Fruit fly (Drosophila melanogaster): ENCODE measurements around the gene CG34150.

The CG34150 gene

DNA sequence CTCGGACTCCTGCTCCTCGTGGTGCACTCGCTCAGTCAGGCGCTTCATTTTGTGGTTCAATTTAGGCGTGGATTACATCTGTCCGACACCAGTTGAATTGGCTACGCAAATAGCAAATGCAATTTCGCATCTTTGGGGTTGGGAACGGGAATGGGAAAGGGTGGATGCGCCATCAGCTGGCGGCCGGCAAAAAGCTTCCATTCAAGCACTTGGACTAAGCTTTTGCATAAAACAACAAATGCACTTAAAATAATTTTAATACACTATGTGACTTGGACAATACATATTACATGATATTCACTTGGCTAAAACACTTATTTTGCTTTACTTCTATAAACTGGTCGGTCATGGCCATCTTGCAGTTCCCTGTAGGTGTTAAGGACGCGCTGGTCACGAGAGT lies 42.1 kb downstream of the CG34150 start, which contains the start of gene HDAC11:
Gene HDAC11 (minus strand): TSS at position 101 of the 400 bp plus-strand sequence.
- TF ChIP-seq fd96Ca (GFP tag; IDR thresholded peaks at IDR 0.05), result no peak
- TF ChIP-seq CG13204 (GFP tag; optimal IDR thresholded peaks at IDR 0.05), result no peak
- TF ChIP-seq CG8159 (tag; optimal IDR thresholded peaks at IDR 0.05), result no peak
- 0 out of 2 replicates have a peak, but pooled peaks have one; percentile 27 for TF ChIP-seq CG32121 (GFP tag; IDR thresholded peaks at IDR 0.05)
- no peak for TF ChIP-seq rn (GFP tag; IDR thresholded peaks at IDR 0.05)

DNA sequence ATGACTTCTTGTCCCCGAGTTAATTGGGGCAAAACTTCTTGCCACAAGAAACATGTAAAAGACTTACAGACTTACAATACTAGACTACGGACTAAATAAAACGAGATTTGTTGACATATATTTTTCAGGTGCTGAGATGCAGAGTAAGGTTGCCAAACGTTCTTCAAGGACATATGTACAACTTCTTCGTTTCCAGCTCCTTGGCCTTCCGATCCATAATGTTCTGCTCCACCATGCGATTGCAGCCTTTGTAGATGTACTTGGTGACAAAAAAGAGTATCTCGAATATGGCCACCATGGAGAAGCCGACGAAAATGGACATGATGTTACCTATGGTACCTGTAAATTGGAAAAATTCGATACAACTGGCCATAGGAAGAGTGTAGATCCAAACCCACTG lies 43.4 kb downstream of the CG34150 start, which contains the start of gene CAH4:
Gene CAH4 (minus strand): TSS at position 101 of the 400 bp plus-strand sequence.
- TF ChIP-seq CG8159 (tag; optimal IDR thresholded peaks at IDR 0.05) (no peak), Ets98B (GFP tag; IDR thresholded peaks at IDR 0.05) (no peak), CG17806 (tag; optimal IDR thresholded peaks at IDR 0.05) (no peak), CG10348 (GFP tag; IDR thresholded peaks at IDR 0.05) (no peak), CG8301 (tag; optimal IDR thresholded peaks at IDR 0.05) (no peak), CG12605 (GFP tag; IDR thresholded peaks at IDR 0.05) (no peak), CG34367 (tag; optimal IDR thresholded peaks at IDR 0.05) (no peak), CG9948 (tag; optimal IDR thresholded peaks at IDR 0.05) (no peak), CG14655 (GFP tag; optimal IDR thresholded peaks at IDR 0.05) (no peak), D1 (tag; optimal IDR thresholded peaks at IDR 0.05) (no peak), Pif1B (GFP tag; optimal IDR thresholded peaks at IDR 0.05) (no peak), fd96Ca (GFP tag; IDR thresholded peaks at IDR 0.05) (no peak)

DNA sequence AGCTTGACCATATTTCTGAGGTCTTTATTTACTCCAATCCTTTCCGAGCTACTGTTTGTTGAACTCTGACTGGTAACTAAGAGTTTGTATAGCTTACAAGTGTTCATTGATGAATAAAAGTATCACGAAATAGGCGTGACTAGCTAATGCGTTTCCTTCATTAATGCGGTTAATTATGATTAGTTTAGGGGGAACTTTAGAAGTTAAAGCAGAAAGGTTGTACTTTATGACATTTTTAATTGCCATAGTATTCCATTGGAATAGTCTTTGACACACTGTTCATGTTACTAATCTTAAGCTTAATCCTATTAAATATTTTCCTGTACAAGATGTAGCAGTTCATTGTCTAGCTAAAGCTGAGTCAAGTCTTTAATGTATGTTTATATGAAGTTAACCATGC lies 45.6 kb downstream of the CG34150 start, which contains the start of gene ppk22:
Gene ppk22 (minus strand): TSS at position 101 of the 400 bp plus-strand sequence.
- TF ChIP-seq CG9948 (tag; optimal IDR thresholded peaks at IDR 0.05) (no peak), Snoo (tag; optimal IDR thresholded peaks at IDR 0.05) (no peak), EcR (GFP tag; optimal IDR thresholded peaks at IDR 0.05) (no peak), Pif1B (GFP tag; optimal IDR thresholded peaks at IDR 0.05) (no peak), CG4496 (GFP tag; IDR thresholded peaks at IDR 0.05) (no peak), CG13204 (GFP tag; optimal IDR thresholded peaks at IDR 0.05) (no peak)

DNA sequence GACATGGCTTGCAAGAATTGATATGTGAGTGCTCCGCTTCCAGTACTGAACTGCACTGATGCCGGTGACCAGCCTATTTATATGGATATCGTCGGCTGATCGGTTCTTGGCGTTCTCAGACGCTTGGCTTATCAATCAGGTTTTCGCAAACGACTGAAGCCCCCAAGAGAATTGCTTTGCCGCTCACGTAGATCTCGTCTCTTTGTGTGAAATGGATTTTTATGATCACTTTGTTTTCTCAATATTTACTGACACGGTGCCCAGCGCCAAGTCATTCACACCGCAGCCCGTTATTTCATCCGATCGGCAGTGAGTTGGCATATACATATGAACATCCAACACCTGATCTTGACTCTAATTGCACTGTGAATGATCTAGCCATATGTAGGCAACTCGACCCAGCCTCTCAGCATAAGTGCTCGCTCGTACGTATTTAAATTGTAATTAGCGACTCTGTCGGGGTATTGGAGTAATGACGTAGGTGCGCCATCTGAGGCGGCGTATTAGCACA lies 46.3 kb downstream of the CG34150 start, which contains the start of gene CG13639:
Gene CG13639 (minus strand): TSS at position 51 of the 511 bp plus-strand sequence.
- TF ChIP-seq CG10348 (GFP tag; IDR thresholded peaks at IDR 0.05) (no peak), CG15710 (tag; optimal IDR thresholded peaks at IDR 0.05) (no peak), CG17806 (tag; optimal IDR thresholded peaks at IDR 0.05) (no peak), Ets98B (GFP tag; IDR thresholded peaks at IDR 0.05) (no peak), rn (GFP tag; IDR thresholded peaks at IDR 0.05) (no peak), EcR (GFP tag; optimal IDR thresholded peaks at IDR 0.05) (peak; percentile 87), CG4496 (GFP tag; IDR thresholded peaks at IDR 0.05) (no peak), CG8159 (tag; optimal IDR thresholded peaks at IDR 0.05) (no peak), CG34367 (tag; optimal IDR thresholded peaks at IDR 0.05) (peak; percentile 27), CG13204 (GFP tag; optimal IDR thresholded peaks at IDR 0.05) (no peak), Pif1B (GFP tag; optimal IDR thresholded peaks at IDR 0.05) (no peak)

DNA sequence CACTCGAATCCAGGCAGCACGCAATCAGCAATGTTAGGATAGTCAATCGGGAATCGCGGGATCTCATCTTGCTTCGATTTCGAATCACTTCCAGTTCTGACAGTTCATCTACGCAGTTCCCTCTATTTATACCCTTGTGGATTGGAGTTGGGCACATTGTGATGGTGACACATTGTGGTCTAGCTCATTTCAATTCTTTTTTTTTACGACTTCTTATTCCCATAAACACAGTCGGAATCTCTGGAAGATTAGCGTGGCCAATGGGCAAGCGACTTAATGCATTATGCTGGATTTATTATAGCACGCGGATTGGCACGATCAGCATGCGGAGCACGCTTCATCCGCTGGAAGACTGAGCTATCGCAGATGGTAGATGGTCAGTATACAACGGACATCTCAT lies 48.0 kb downstream of the CG34150 start, which contains the start of gene CG13640:
Gene CG13640 (minus strand): TSS at position 101 of the 400 bp plus-strand sequence.
- TF ChIP-seq CG4496 (GFP tag; IDR thresholded peaks at IDR 0.05), result no peak
- no peak for TF ChIP-seq gl (tag; optimal IDR thresholded peaks at IDR 0.05)
- TF ChIP-seq CG14655 (GFP tag; optimal IDR thresholded peaks at IDR 0.05), result no peak
- TF ChIP-seq CG8301 (tag; optimal IDR thresholded peaks at IDR 0.05), result no peak
- no peak for TF ChIP-seq CG17806 (tag; optimal IDR thresholded peaks at IDR 0.05)
- no peak for TF ChIP-seq rn (GFP tag; IDR thresholded peaks at IDR 0.05)
- TF ChIP-seq Snoo (tag; optimal IDR thresholded peaks at IDR 0.05), result no peak
- TF ChIP-seq Pif1A (GFP tag; optimal IDR thresholded peaks at IDR 0.05), result no peak
- no peak for TF ChIP-seq D1 (tag; optimal IDR thresholded peaks at IDR 0.05)
- no peak for TF ChIP-seq CG12605 (GFP tag; IDR thresholded peaks at IDR 0.05)

DNA sequence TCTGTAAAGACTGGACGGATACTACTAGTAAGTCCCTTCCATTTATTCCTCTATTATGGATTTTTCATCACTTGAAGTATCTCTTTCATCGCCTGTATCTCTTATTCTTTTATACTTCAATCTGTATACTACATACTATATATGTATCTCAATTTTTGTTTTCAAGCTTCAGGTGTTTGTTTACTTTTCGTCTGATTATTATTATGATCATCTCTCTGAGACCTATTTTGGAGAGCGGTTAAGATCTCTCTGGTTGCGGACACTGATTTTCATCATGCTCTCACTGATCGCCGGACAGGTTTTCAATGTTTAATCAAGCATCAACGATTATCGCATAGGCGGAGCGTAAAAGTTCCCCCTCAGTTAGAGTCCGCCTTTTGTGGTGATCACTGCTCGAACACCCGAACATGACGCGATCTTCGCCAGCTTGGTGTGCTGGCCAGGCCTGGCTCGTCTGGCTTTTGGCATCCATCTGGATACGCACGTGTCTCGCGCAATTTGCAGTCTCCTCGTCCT lies 48.6 kb downstream of the CG34150 start, which contains the start of gene CG7016:
Gene CG7016 (plus strand): TSS at position 358 of the 516 bp plus-strand sequence.
- TF ChIP-seq rn (GFP tag; IDR thresholded peaks at IDR 0.05) (no peak), CG14655 (GFP tag; optimal IDR thresholded peaks at IDR 0.05) (no peak), CG13204 (GFP tag; optimal IDR thresholded peaks at IDR 0.05) (no peak), CG34367 (tag; optimal IDR thresholded peaks at IDR 0.05) (no peak), CG10348 (GFP tag; IDR thresholded peaks at IDR 0.05) (no peak), CG15710 (tag; optimal IDR thresholded peaks at IDR 0.05) (no peak), CG32121 (GFP tag; IDR thresholded peaks at IDR 0.05) (no peak), gl (tag; optimal IDR thresholded peaks at IDR 0.05) (no peak), CG12605 (GFP tag; IDR thresholded peaks at IDR 0.05) (no peak)

DNA sequence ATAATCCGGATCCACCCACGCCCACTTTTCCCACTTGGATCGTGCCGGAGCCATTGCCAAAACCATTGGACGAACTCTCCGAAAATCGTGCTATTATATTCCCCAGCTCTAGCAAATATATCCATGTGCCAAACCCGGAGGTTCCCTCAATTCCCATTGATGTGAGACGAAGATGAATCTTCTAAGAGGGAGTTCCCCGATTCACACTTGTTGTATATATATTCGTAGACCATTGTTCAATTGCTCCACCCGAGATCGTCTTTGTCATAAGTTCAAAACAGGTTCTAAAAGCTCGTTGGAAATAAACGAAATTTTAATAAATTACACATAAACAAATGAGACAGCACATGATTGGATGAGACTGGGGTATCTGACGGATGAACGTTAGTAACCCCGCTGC lies 49.8 kb downstream of the CG34150 start:
- no peak for TF ChIP-seq EcR (GFP tag; optimal IDR thresholded peaks at IDR 0.05)
- no peak for TF ChIP-seq Pif1B (GFP tag; optimal IDR thresholded peaks at IDR 0.05)
- TF ChIP-seq CG9948 (tag; optimal IDR thresholded peaks at IDR 0.05), result no peak
- no peak for TF ChIP-seq Pif1A (GFP tag; optimal IDR thresholded peaks at IDR 0.05)
- no peak for TF ChIP-seq CG4496 (GFP tag; IDR thresholded peaks at IDR 0.05)
- no peak for TF ChIP-seq Snoo (tag; optimal IDR thresholded peaks at IDR 0.05)
- no peak for TF ChIP-seq Ets98B (GFP tag; IDR thresholded peaks at IDR 0.05)
- TF ChIP-seq rn (GFP tag; IDR thresholded peaks at IDR 0.05), result no peak
- TF ChIP-seq CG12605 (GFP tag; IDR thresholded peaks at IDR 0.05), result no peak
- no peak for TF ChIP-seq CG32121 (GFP tag; IDR thresholded peaks at IDR 0.05)
- TF ChIP-seq CG10348 (GFP tag; IDR thresholded peaks at IDR 0.05), result no peak
- TF ChIP-seq CG13204 (GFP tag; optimal IDR thresholded peaks at IDR 0.05), result no peak
- no peak for TF ChIP-seq D1 (tag; optimal IDR thresholded peaks at IDR 0.05)
- TF ChIP-seq CG34367 (tag; optimal IDR thresholded peaks at IDR 0.05), result no peak
- no peak for TF ChIP-seq CG15710 (tag; optimal IDR thresholded peaks at IDR 0.05)
- no peak for TF ChIP-seq CG17806 (tag; optimal IDR thresholded peaks at IDR 0.05)

All from whole organism, pupa.